Worm (Caenorhabditis elegans): ENCODE data around the gene fbxb-14.

ce11 chrII:551245-551904 lies 31.2 kb downstream of the fbxb-14 start, which contains the start of gene lips-7:
- TF ChIP-seq ceh-45 (GFP tag; IDR thresholded peaks at IDR 0.05) (no peak), pag-3 (tag; optimal IDR thresholded peaks at IDR 0.05; ENCODE audit: borderline replicate concordance) (no peak), fkh-10 (GFP tag; optimal IDR thresholded peaks at IDR 0.05) (no peak), nhr-11 (tag; optimal IDR thresholded peaks at IDR 0.05) (no peak), lim-6 (tag; optimal IDR thresholded peaks at IDR 0.05) (no peak), ama-1 (optimal IDR thresholded peaks at IDR 0.05) (no peak), odd-2 (tag; optimal IDR thresholded peaks at IDR 0.05) (no peak), mec-3 (tag; optimal IDR thresholded peaks at IDR 0.05; ENCODE audit: borderline replicate concordance) (no peak), ceh-48 (tag; optimal IDR thresholded peaks at IDR 0.05) (no peak), dmd-4 (tag; optimal IDR thresholded peaks at IDR 0.05; ENCODE audit: borderline replicate concordance) (no peak)

Data from whole organism, late embryonic.